Worm (Caenorhabditis elegans): ENCODE results near the gene clec-33.

DNA sequence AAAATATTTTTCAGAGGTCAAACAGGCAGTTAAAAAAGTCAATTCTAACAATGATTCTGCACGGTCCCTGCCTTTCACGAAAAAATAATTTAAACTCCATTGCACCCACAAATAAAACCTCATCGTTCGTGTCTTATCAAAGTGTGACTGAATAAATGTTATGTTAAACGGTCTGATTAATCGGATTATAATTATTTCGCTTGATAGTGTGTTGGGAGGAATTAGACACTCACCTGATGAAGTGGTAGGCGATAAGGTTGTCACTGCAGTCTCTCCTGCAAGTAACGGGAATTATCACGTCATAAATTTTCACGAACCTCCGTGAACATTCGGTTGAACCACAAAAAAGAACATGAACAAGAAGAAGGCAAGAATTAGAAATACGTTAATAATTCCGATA lies 29.4 kb downstream of the clec-33 start:
- TF ChIP-seq hnd-1 (tag; optimal IDR thresholded peaks at IDR 0.05) (no peak), tra-4 (tag; optimal IDR thresholded peaks at IDR 0.05) (no peak), sea-1 (GFP tag; conservative IDR thresholded peaks at IDR 0.05) (no peak), ets-7 (tag; optimal IDR thresholded peaks at IDR 0.05) (no peak), B0310.2 (tag; optimal IDR thresholded peaks at IDR 0.05) (no peak), tbx-37 (GFP tag; conservative IDR thresholded peaks at IDR 0.05) (no peak), ama-1 (optimal IDR thresholded peaks at IDR 0.05) (no peak), pes-1 (GFP tag; IDR thresholded peaks at IDR 0.05) (no peak), ceh-36 (tag; optimal IDR thresholded peaks at IDR 0.05) (no peak), ceh-13 (GFP tag; optimal IDR thresholded peaks at IDR 0.05) (no peak), F13C5.2 (tag; optimal IDR thresholded peaks at IDR 0.05) (no peak), tbx-11 (GFP tag; IDR thresholded peaks at IDR 0.05) (no peak)
